Fruit fly (Drosophila melanogaster) whole organism, embryonic: Measurements from ENCODE around the gene CG32647.

ENCODE experiments used
- Ada2b ChIP-seq: fragments of 200-800 bp; sonication (Bioruptor generic); IDR thresholded peaks from 2 replicates; pipeline ENCODE4 v1.3.6; 2022; ENCODE audit warnings: missing biosample characterization, missing genetic modification characterization
- Adf1 ChIP-seq: fragments of 200-800 bp; sonication (Bioruptor generic); IDR thresholded peaks from 2 replicates; pipeline ENCODE4 v1.3.6; 2022; ENCODE audit warnings: missing biosample characterization, missing genetic modification characterization
- Atf-2 ChIP-seq: fragments of 200-800 bp; sonication (Bioruptor generic); optimal IDR thresholded peaks from 2 replicates; lab custom pipeline; 2016; ENCODE audit warnings: missing biosample characterization, missing genetic modification characterization
- Awh ChIP-seq: fragments of 200-800 bp; sonication (Bioruptor generic); IDR thresholded peaks from 2 replicates; pipeline ENCODE4, ENCODE4 v1.3.6; 2022; ENCODE audit warnings: missing biosample characterization, missing genetic modification characterization
- B-H2 ChIP-seq: fragments of 200-800 bp; sonication (Bioruptor generic); optimal IDR thresholded peaks from 2 replicates; lab custom pipeline; 2018; ENCODE audit warnings: missing biosample characterization, mild to moderate bottlenecking, missing genetic modification characterization
- CG10274 ChIP-seq: fragments of 200-800 bp; sonication (Bioruptor generic); optimal IDR thresholded peaks from 3 replicates; lab custom pipeline; 2017; ENCODE audit warnings: missing biosample characterization, mild to moderate bottlenecking, missing genetic modification characterization
- CG11456 ChIP-seq: fragments of 200-800 bp; sonication (Bioruptor generic); IDR thresholded peaks from 3 replicates; pipeline ENCODE4 v1.3.6; 2022; ENCODE audit warnings: missing biosample characterization, missing genetic modification characterization
- CG12659 ChIP-seq: fragments of 200-800 bp; sonication (Bioruptor generic); optimal IDR thresholded peaks from 3 replicates; lab custom pipeline; 2017; ENCODE audit warnings: mild to moderate bottlenecking, missing biosample characterization, missing genetic modification reagents, missing genetic modification characterization
- CG12769 ChIP-seq: fragments of 200-800 bp; sonication (Bioruptor generic); optimal IDR thresholded peaks from 2 replicates; lab custom pipeline; 2019; ENCODE audit warnings: missing biosample characterization, mild to moderate bottlenecking, missing genetic modification characterization, moderate library complexity
- CG15269 ChIP-seq: fragments of 200-800 bp; sonication (Bioruptor generic); optimal IDR thresholded peaks from 2 replicates; lab custom pipeline; 2018; ENCODE audit warnings: missing biosample characterization, mild to moderate bottlenecking, missing genetic modification characterization, moderate library complexity
- CG1602 ChIP-seq: fragments of 200-800 bp; sonication (Bioruptor generic); optimal IDR thresholded peaks from 3 replicates; lab custom pipeline; 2016; ENCODE audit warnings: missing biosample characterization, missing genetic modification characterization
- CG1647 ChIP-seq: fragments of 200-800 bp; sonication (Bioruptor generic); optimal IDR thresholded peaks from 3 replicates; lab custom pipeline; 2016; ENCODE audit warnings: missing biosample characterization, missing genetic modification characterization
- CG17568 ChIP-seq: fragments of 200-800 bp; sonication (Bioruptor generic); optimal IDR thresholded peaks from 2 replicates; lab custom pipeline; 2018; ENCODE audit warnings: missing biosample characterization, mild to moderate bottlenecking, missing genetic modification characterization, moderate library complexity
- CG2202 ChIP-seq: fragments of 200-800 bp; sonication (Bioruptor generic); optimal IDR thresholded peaks from 2 replicates; lab custom pipeline; 2018; ENCODE audit warnings: missing biosample characterization, mild to moderate bottlenecking, missing genetic modification characterization
- CG31388 ChIP-seq: fragments of 200-800 bp; sonication (Bioruptor generic); optimal IDR thresholded peaks from 2 replicates; lab custom pipeline; 2016; ENCODE audit warnings: missing biosample characterization, missing genetic modification characterization
- CG32772 ChIP-seq: fragments of 200-800 bp; sonication (Bioruptor generic); IDR thresholded peaks from 2 replicates; pipeline ENCODE4 v1.3.6; 2022; ENCODE audit warnings: missing biosample characterization, missing genetic modification characterization
- CG3838 ChIP-seq: fragments of 200-800 bp; sonication (Bioruptor generic); optimal IDR thresholded peaks from 3 replicates; lab custom pipeline; 2016; ENCODE audit warnings: missing biosample characterization, missing genetic modification characterization
- CG6654 ChIP-seq: fragments of 200-800 bp; sonication (Bioruptor generic); optimal IDR thresholded peaks from 2 replicates; lab custom pipeline; 2017; ENCODE audit warnings: missing biosample characterization, mild to moderate bottlenecking, missing genetic modification characterization
- CG6689 ChIP-seq: fragments of 200-800 bp; sonication (Bioruptor generic); IDR thresholded peaks from 2 replicates; pipeline ENCODE4 v1.3.6; 2022; ENCODE audit warnings: missing biosample characterization, missing genetic modification characterization
- CG7745 ChIP-seq: fragments of 200-800 bp; sonication (Bioruptor generic); optimal IDR thresholded peaks from 2 replicates; lab custom pipeline; 2018; ENCODE audit warnings: missing biosample characterization, mild to moderate bottlenecking, missing genetic modification characterization, moderate library complexity
- CG8089 ChIP-seq: fragments of 200-800 bp; sonication (Bioruptor generic); optimal IDR thresholded peaks from 3 replicates; lab custom pipeline; 2016; ENCODE audit warnings: missing biosample characterization, missing genetic modification characterization
- CG8281 ChIP-seq: fragments of 200-800 bp; sonication (Bioruptor generic); optimal IDR thresholded peaks from 2 replicates; lab custom pipeline; 2018; ENCODE audit warnings: missing biosample characterization, mild to moderate bottlenecking, missing genetic modification characterization, moderate library complexity
- CG9876 ChIP-seq: fragments of 200-800 bp; sonication (Bioruptor generic); optimal IDR thresholded peaks from 2 replicates; lab custom pipeline; 2016; ENCODE audit warnings: missing biosample characterization, missing genetic modification characterization
- Dad ChIP-seq: fragments of 200-800 bp; sonication (Bioruptor generic); optimal IDR thresholded peaks from 3 replicates; lab custom pipeline; 2016; ENCODE audit warnings: missing biosample characterization, missing genetic modification characterization
- Doc3 ChIP-seq: fragments of 200-800 bp; sonication (Bioruptor generic); IDR thresholded peaks from 3 replicates; pipeline ENCODE4 v1.3.6; 2022; ENCODE audit warnings: missing biosample characterization, missing genetic modification characterization; ENCODE audit not compliant: partially characterized antibody
- Fer3 ChIP-seq: fragments of 200-800 bp; sonication (Bioruptor generic); optimal IDR thresholded peaks from 2 replicates; lab custom pipeline; 2018; ENCODE audit warnings: missing biosample characterization, mild to moderate bottlenecking, missing genetic modification characterization, moderate library complexity
- HmgZ ChIP-seq: fragments of 200-800 bp; sonication (Bioruptor generic); optimal IDR thresholded peaks from 2 replicates; lab custom pipeline; 2018; ENCODE audit warnings: missing biosample characterization, mild to moderate bottlenecking, missing genetic modification characterization
- Hr39 ChIP-seq: fragments of >200 bp; optimal IDR thresholded peaks from 2 replicates; lab custom pipeline; 2017
- Kr ChIP-seq: fragments of 200-800 bp; sonication (Bioruptor generic); optimal IDR thresholded peaks from 2 replicates; lab custom pipeline; 2017; ENCODE audit warnings: missing biosample characterization, mild to moderate bottlenecking, missing genetic modification characterization
- Max ChIP-seq: fragments of 200-800 bp; sonication (Bioruptor generic); optimal IDR thresholded peaks from 2 replicates; lab custom pipeline; 2016; ENCODE audit warnings: missing biosample characterization, mild to moderate bottlenecking, missing genetic modification characterization
- Myb ChIP-seq: fragments of 200-800 bp; sonication (Bioruptor generic); optimal IDR thresholded peaks from 2 replicates; lab custom pipeline; 2016; ENCODE audit warnings: missing biosample characterization, missing genetic modification characterization
- Nf-YA ChIP-seq: fragments of 200-800 bp; sonication (Bioruptor generic); IDR thresholded peaks from 2 replicates; pipeline ENCODE4 v1.3.6; 2022; ENCODE audit warnings: missing biosample characterization, missing genetic modification characterization
- Oli ChIP-seq: fragments of 200-800 bp; sonication (Bioruptor generic); optimal IDR thresholded peaks from 2 replicates; lab custom pipeline; 2018; ENCODE audit warnings: missing biosample characterization, mild to moderate bottlenecking, missing genetic modification characterization, moderate library complexity
- ase ChIP-seq: fragments of 200-800 bp; sonication (Bioruptor generic); IDR thresholded peaks from 3 replicates; pipeline ENCODE4 v1.3.6; 2022; ENCODE audit warnings: missing biosample characterization, missing genetic modification characterization
- cad ChIP-seq: fragments of >200 bp; optimal IDR thresholded peaks from 2 replicates; lab custom pipeline; 2017; ENCODE audit warnings: missing biosample characterization, missing genetic modification characterization
- da ChIP-seq: fragments of 200-800 bp; sonication (Bioruptor generic); optimal IDR thresholded peaks from 2 replicates; lab custom pipeline; 2016; ENCODE audit warnings: missing biosample characterization, missing genetic modification characterization
- dmrt99B ChIP-seq: fragments of 200-800 bp; sonication (Bioruptor generic); optimal IDR thresholded peaks from 2 replicates; lab custom pipeline; 2018; ENCODE audit warnings: missing biosample characterization, mild to moderate bottlenecking, missing genetic modification characterization, moderate library complexity
- en ChIP-seq: fragments of 200-800 bp; sonication (Bioruptor generic); optimal IDR thresholded peaks from 2 replicates; lab custom pipeline; 2016; ENCODE audit warnings: missing biosample characterization, missing genetic modification characterization
- gfzf ChIP-seq: fragments of 200-800 bp; sonication (Bioruptor generic); optimal IDR thresholded peaks from 2 replicates; lab custom pipeline; 2016; ENCODE audit warnings: missing biosample characterization, mild to moderate bottlenecking, missing genetic modification characterization, moderate library complexity
- hb ChIP-seq: fragments of 200-800 bp; sonication (Bioruptor generic); IDR thresholded peaks from 3 replicates; pipeline ENCODE4 v1.3.6; 2022; ENCODE audit warnings: missing biosample characterization, missing genetic modification characterization; ENCODE audit not compliant: partially characterized antibody
- hth ChIP-seq: fragments of >200 bp; optimal IDR thresholded peaks from 2 replicates; lab custom pipeline; 2017; ENCODE audit warnings: inconsistent platforms
- jigr1 ChIP-seq: fragments of 200-800 bp; sonication (Bioruptor generic); IDR thresholded peaks from 3 replicates; pipeline ENCODE4 v1.3.6; 2022; ENCODE audit warnings: missing biosample characterization, missing genetic modification characterization
- lilli ChIP-seq: fragments of 200-800 bp; sonication (Bioruptor generic); optimal IDR thresholded peaks from 3 replicates; lab custom pipeline; 2016; ENCODE audit warnings: missing biosample characterization, missing genetic modification characterization
- org-1 ChIP-seq: fragments of 200-800 bp; sonication (Bioruptor generic); optimal IDR thresholded peaks from 2 replicates; lab custom pipeline; 2017; ENCODE audit warnings: missing biosample characterization, missing genetic modification characterization
- pan ChIP-seq, 4 experiments: fragments of >200 bp in 3 of 4; fragments of 200-800 bp in 1 of 4; sonication (Bioruptor generic) in 1 of 4; optimal IDR thresholded peaks in 3 of 4; IDR thresholded peaks in 1 of 4; 2 replicates each; pipeline versions ENCODE4 v1.3.6 to Lab custom; 2017 to 2022; ENCODE audit warnings: missing biosample characterization in 2 of 4, missing genetic modification characterization in 2 of 4, mixed read lengths in 1 of 4
- salm ChIP-seq: fragments of 200-800 bp; sonication (Bioruptor generic); optimal IDR thresholded peaks from 2 replicates; lab custom pipeline; 2018; ENCODE audit warnings: missing biosample characterization, mild to moderate bottlenecking, missing genetic modification characterization
- tap ChIP-seq: fragments of 200-800 bp; optimal IDR thresholded peaks from 3 replicates; lab custom pipeline; 2019; ENCODE audit warnings: missing biosample characterization, mild to moderate bottlenecking, missing genetic modification characterization, moderate library complexity
- tio ChIP-seq: fragments of 200-800 bp; sonication (Bioruptor generic); optimal IDR thresholded peaks from 2 replicates; lab custom pipeline; 2017; ENCODE audit warnings: missing biosample characterization, missing genetic modification characterization, inconsistent platforms
- wek ChIP-seq: fragments of 200-800 bp; sonication (Bioruptor generic); optimal IDR thresholded peaks from 3 replicates; lab custom pipeline; 2018; ENCODE audit warnings: missing biosample characterization, mild to moderate bottlenecking, missing genetic modification characterization, moderate library complexity
- zf30C ChIP-seq: fragments of 200-800 bp; sonication (Bioruptor generic); optimal IDR thresholded peaks from 3 replicates; lab custom pipeline; 2018; ENCODE audit warnings: missing biosample characterization, mild to moderate bottlenecking, missing genetic modification characterization
- zfh1 ChIP-seq: fragments of 200-800 bp; sonication (Bioruptor generic); IDR thresholded peaks from 3 replicates; pipeline ENCODE4 v1.3.6; 2022; ENCODE audit warnings: missing biosample characterization, missing genetic modification characterization

CG32647 gene

dm6 chrX:12737057-12737734, 47.6 kb downstream of the CG32647 start (continued):
- TF ChIP-seq Fer3 (tag; lab: Kevin White, UChicago) (no peak), CG1602 (no peak), Max (GFP tag; lab: Kevin White, UChicago) (no peak), pan (optimal IDR thresholded peaks at IDR 0.05; lab: Kevin White, UChicago) (no peak), pan (GFP tag; optimal IDR thresholded peaks at IDR 0.05 in 1 of 2, IDR thresholded peaks at IDR 0.05 in 1 of 2) (no peak), zfh1 (GFP tag; lab: Robert Waterston, UW) (0 out of 3 replicates have a peak, but pooled peaks have one; percentile 42), Doc3 (no peak), hb (no peak), dmrt99B (tag; lab: Kevin White, UChicago) (no peak), lilli (GFP tag; lab: Kevin White, UChicago) (no peak), CG10274 (no peak), CG12659 (GFP tag; lab: Kevin White, UChicago) (no peak), en (no peak), ase (GFP tag; lab: Robert Waterston, UW) (no peak), CG12769 (tag; lab: Kevin White, UChicago) (peak; percentile 9), CG8281 (no peak), CG32772 (GFP tag; lab: Robert Waterston, UW) (no peak; the same call in 1 of the 2 replicates), CG2202 (tag; lab: Kevin White, UChicago) (no peak), Kr (GFP tag; lab: Kevin White, UChicago) (no peak), CG15269 (tag; lab: Kevin White, UChicago) (no peak), zf30C (no peak), CG31388 (GFP tag; lab: Kevin White, UChicago) (no peak), salm (tag; lab: Kevin White, UChicago) (no peak), CG3838 (GFP tag; lab: Kevin White, UChicago) (no peak), org-1 (GFP tag; lab: Kevin White, UChicago) (no peak), wek (GFP tag; lab: Kevin White, UChicago) (no peak), gfzf (no peak), Hr39 (no peak), da (GFP tag; lab: Kevin White, UChicago) (no peak), Awh (GFP tag; lab: Robert Waterston, UW) (no peak), tio (GFP tag; lab: Kevin White, UChicago) (no peak), CG6654 (GFP tag; lab: Kevin White, UChicago) (no peak), CG6689 (GFP tag; lab: Robert Waterston, UW) (peak; percentile 33; the same call in 1 of the 2 replicates), jigr1 (GFP tag; lab: Robert Waterston, UW) (no peak), Dad (GFP tag; lab: Kevin White, UChicago) (no peak), CG1647 (no peak), CG7745 (tag; lab: Kevin White, UChicago) (peak; percentile 8), HmgZ (tag; lab: Kevin White, UChicago) (no peak), Myb (no peak), B-H2 (GFP tag; lab: Kevin White, UChicago) (no peak), CG9876 (no peak), CG17568 (GFP tag; lab: Kevin White, UChicago) (no peak), Ada2b (GFP tag; lab: Robert Waterston, UW) (no peak), Adf1 (GFP tag; lab: Robert Waterston, UW) (peak; percentile 96; the same call in 1 of the 2 replicates), CG11456 (GFP tag; lab: Robert Waterston, UW) (no peak), Nf-YA (GFP tag; lab: Robert Waterston, UW) (no peak), cad (GFP tag; lab: Kevin White, UChicago) (peak; percentile 56), CG8089 (GFP tag; lab: Kevin White, UChicago) (no peak), Atf-2 (GFP tag; lab: Kevin White, UChicago) (no peak), Oli (tag; lab: Kevin White, UChicago) (no peak), hth (no peak), tap (tag; lab: Kevin White, UChicago) (no peak)
